Worm (Caenorhabditis elegans): Measurements from ENCODE around the gene pmpl-1.

The pmpl-1 gene

ce11 chrX:3787431-3788076 is at the start of gene pmpl-1:
pmpl-1 (plus strand) TSS chrX:3788026.
- TF ChIP-seq elt-3 (tag; optimal IDR thresholded peaks at IDR 0.05) = peak in 3 of 6 experiments; percentile 28 to 67 (median 48)
- TF ChIP-seq irx-1 (tag; optimal IDR thresholded peaks at IDR 0.05) = peak; percentile 36
- TF ChIP-seq swsn-7 (tag; optimal IDR thresholded peaks at IDR 0.05) = peak; percentile 21
- TF ChIP-seq elt-2 (tag; optimal IDR thresholded peaks at IDR 0.05) = no peak
- TF ChIP-seq dpl-1 (GFP tag; optimal IDR thresholded peaks at IDR 0.05) = peak in 2 of 3 experiments; percentile 4 to 11
- peak; percentile 72 for TF ChIP-seq nhr-90 (tag; optimal IDR thresholded peaks at IDR 0.05; ENCODE audit: poor library complexity)
- peak; percentile 44 for TF ChIP-seq C16A3.4 (tag; optimal IDR thresholded peaks at IDR 0.05)
- TF ChIP-seq unc-130 (tag; optimal IDR thresholded peaks at IDR 0.05) = peak; percentile 50
- peak; percentile 39 for TF ChIP-seq blmp-1 (tag; optimal IDR thresholded peaks at IDR 0.05)
- peak; percentile 89 for TF ChIP-seq lin-14 (GFP tag; optimal IDR thresholded peaks at IDR 0.05)
- TF ChIP-seq fkh-4 (tag; optimal IDR thresholded peaks at IDR 0.05; ENCODE audit: borderline replicate concordance) = no peak
- peak; percentile 81 for TF ChIP-seq nhr-20 (tag; optimal IDR thresholded peaks at IDR 0.05)
- no peak for TF ChIP-seq nhr-11 (tag; optimal IDR thresholded peaks at IDR 0.05)
- TF ChIP-seq sup-37 (GFP tag; optimal IDR thresholded peaks at IDR 0.05) = no peak
- peak; percentile 31; the same call in 1 of the 2 replicates for TF ChIP-seq nhr-19 (GFP tag; conservative IDR thresholded peaks at IDR 0.05)
- TF ChIP-seq efl-1 (optimal IDR thresholded peaks at IDR 0.05) = no peak
- peak in 1 of 2 experiments; percentile 86 for TF ChIP-seq efl-1 (GFP tag; optimal IDR thresholded peaks at IDR 0.05 in 1 of 2)
- peak in 1 of 2 experiments; percentile 73 for TF ChIP-seq mdl-1 (tag; optimal IDR thresholded peaks at IDR 0.05)
- peak; percentile 51 for TF ChIP-seq nhr-47 (tag; optimal IDR thresholded peaks at IDR 0.05)
- TF ChIP-seq sptf-1 (tag; optimal IDR thresholded peaks at IDR 0.05) = no peak
- TF ChIP-seq nhr-71 (tag; optimal IDR thresholded peaks at IDR 0.05) = peak; percentile 80
- TF ChIP-seq nhr-85 (tag) = peak; percentile 95
- TF ChIP-seq xbp-1 (tag; optimal IDR thresholded peaks at IDR 0.05) = peak; percentile 32
- peak; percentile 0 for TF ChIP-seq pax-3 (tag; optimal IDR thresholded peaks at IDR 0.05)
- TF ChIP-seq aly-2 (tag; optimal IDR thresholded peaks at IDR 0.05) = no peak
- TF ChIP-seq tbx-2 (tag; optimal IDR thresholded peaks at IDR 0.05) = peak; percentile 50
- peak; percentile 79 for TF ChIP-seq mep-1 (tag; optimal IDR thresholded peaks at IDR 0.05)
- TF ChIP-seq nhr-28 (tag; optimal IDR thresholded peaks at IDR 0.05) = no peak
- peak; percentile 50 for TF ChIP-seq rnt-1 (tag; optimal IDR thresholded peaks at IDR 0.05)
- TF ChIP-seq lsy-2 (tag; optimal IDR thresholded peaks at IDR 0.05) = peak; percentile 33 to 53
- TF ChIP-seq ztf-11 (tag; optimal IDR thresholded peaks at IDR 0.05) = peak in 1 of 2 experiments; percentile 11
- no peak for TF ChIP-seq nhr-76 (tag; optimal IDR thresholded peaks at IDR 0.05)
- TF ChIP-seq ceh-82 (tag; optimal IDR thresholded peaks at IDR 0.05) = peak in 2 of 3 experiments; percentile 8 to 17
- TF ChIP-seq snu-23 (GFP tag; optimal IDR thresholded peaks at IDR 0.05) = peak; percentile 80
- peak; percentile 34 for TF ChIP-seq lin-35 (GFP tag; optimal IDR thresholded peaks at IDR 0.05)
- no peak for TF ChIP-seq ztf-4 (tag; optimal IDR thresholded peaks at IDR 0.05)
- TF ChIP-seq dsc-1 (tag; optimal IDR thresholded peaks at IDR 0.05) = peak; percentile 23

DNA sequence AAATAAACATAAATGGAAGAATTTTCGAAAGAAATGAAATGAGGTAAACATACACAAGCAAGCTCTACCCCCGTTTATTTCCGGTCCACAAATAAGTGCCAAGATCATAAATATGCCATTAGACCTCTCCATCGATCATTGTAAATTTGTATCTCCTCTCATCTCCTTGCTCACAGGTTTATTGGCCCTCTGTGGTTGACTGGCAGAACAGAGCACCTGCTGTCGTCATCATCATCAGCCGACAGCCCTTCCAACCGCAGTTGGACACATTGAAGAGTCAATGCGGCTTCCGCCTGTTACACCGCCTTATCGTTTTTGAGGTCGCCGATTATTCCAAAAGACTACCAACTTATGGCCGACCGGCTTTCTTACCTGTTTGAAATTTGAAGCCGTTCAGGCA is 49.2 kb upstream of the pmpl-1 start:
- TF ChIP-seq lin-15B (tag; optimal IDR thresholded peaks at IDR 0.05) (no peak), zag-1 (tag; optimal IDR thresholded peaks at IDR 0.05) (no peak)

- no peak for TF ChIP-seq unc-30 (tag; optimal IDR thresholded peaks at IDR 0.05)
- no peak for TF ChIP-seq snpc-4 (tag; optimal IDR thresholded peaks at IDR 0.05)
- TF ChIP-seq nhr-90 (tag; optimal IDR thresholded peaks at IDR 0.05; ENCODE audit: poor library complexity) = no peak
- no peak for TF ChIP-seq efl-1 (optimal IDR thresholded peaks at IDR 0.05)
- no peak for TF ChIP-seq efl-1 (GFP tag; optimal IDR thresholded peaks at IDR 0.05 in 1 of 2)
- TF ChIP-seq hlh-4 (tag; optimal IDR thresholded peaks at IDR 0.05) = no peak
- TF ChIP-seq fkh-8 (tag; optimal IDR thresholded peaks at IDR 0.05) = no peak
- no peak for TF ChIP-seq ama-1 (optimal IDR thresholded peaks at IDR 0.05)
- TF ChIP-seq nhr-237 (tag; optimal IDR thresholded peaks at IDR 0.05) = no peak
- no peak for TF ChIP-seq ceh-82 (tag; optimal IDR thresholded peaks at IDR 0.05)
- no peak for TF ChIP-seq fkh-4 (tag; optimal IDR thresholded peaks at IDR 0.05; ENCODE audit: borderline replicate concordance)
- no peak for TF ChIP-seq pax-3 (tag; optimal IDR thresholded peaks at IDR 0.05)
- TF ChIP-seq C04F5.9 (tag; optimal IDR thresholded peaks at IDR 0.05) = no peak
- TF ChIP-seq ztf-11 (tag; optimal IDR thresholded peaks at IDR 0.05) = no peak
- TF ChIP-seq zag-1 (tag; optimal IDR thresholded peaks at IDR 0.05) = no peak
- TF ChIP-seq F16B12.6 (tag; optimal IDR thresholded peaks at IDR 0.05) = no peak
- no peak for TF ChIP-seq rnt-1 (tag; optimal IDR thresholded peaks at IDR 0.05)
- TF ChIP-seq fkh-10 (GFP tag; optimal IDR thresholded peaks at IDR 0.05) = no peak
These were observed 45.6 kb upstream of the pmpl-1 start, which contains the start of gene fkh-2 for ce11 chrX:3742223-3742622. fkh-2 (minus strand) TSS chrX:3742323.
